Worm (Caenorhabditis elegans) whole organism, late embryonic: Measurements from ENCODE around the gene R07E5.11.

Experiments used
- fkh-10 ChIP-seq: fragments of 150-350 bp; optimal IDR thresholded peaks from 2 replicates; lab custom pipeline; 2014; ENCODE audit warnings: missing biosample characterization, missing genetic modification reagents, missing genetic modification characterization
- lin-11 ChIP-seq: fragments of 200-800 bp; sonication (Bioruptor generic); optimal IDR thresholded peaks from 2 replicates; lab custom pipeline; 2018; ENCODE audit warnings: mild to moderate bottlenecking, missing genetic modification characterization, missing compliant biosample characterization
- sox-2 ChIP-seq: fragments of 200-800 bp; sonication (Bioruptor generic); IDR thresholded peaks from 2 replicates; pipeline ENCODE4 v1.3.6; 2022; ENCODE audit warnings: missing genetic modification reagents, missing genetic modification characterization, missing compliant biosample characterization
- sox-4 ChIP-seq: sonication (generic microtip); optimal IDR thresholded peaks from 2 replicates; lab custom pipeline; 2017; ENCODE audit warnings: mild to moderate bottlenecking, missing genetic modification characterization, inconsistent platforms, missing compliant biosample characterization

DNA sequence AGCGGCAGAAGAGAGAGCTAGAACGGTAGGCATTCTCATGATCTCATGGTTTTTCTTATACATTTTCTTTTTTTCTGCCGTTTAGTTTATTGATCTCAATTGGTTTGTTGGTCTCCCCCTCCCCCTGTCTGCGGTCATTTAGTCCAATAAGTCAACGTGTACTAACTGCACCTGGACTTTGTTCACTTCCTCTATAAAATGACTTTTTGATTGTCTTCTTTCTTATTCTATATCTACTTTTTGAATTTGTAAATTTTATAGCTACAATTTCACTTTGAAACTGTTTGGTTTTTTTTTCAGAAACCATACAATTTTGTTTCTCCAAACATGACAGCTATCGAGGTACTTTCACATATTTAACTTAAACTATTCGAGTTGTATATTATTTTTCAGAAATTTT, 47.4 kb downstream of the R07E5.11 start, which contains the start of gene ckb-2:
- TF ChIP-seq sox-4, result no peak
- TF ChIP-seq sox-2, result no peak
- TF ChIP-seq fkh-10 (GFP tag; lab: Kevin White, UChicago), result no peak
- no peak for TF ChIP-seq lin-11
